Worm (Caenorhabditis elegans) whole organism, young adult: Measurements from ENCODE around the gene F14H8.2.
A peak's percentile ranks its signal among the peaks of the same experiment; 100 is the strongest.

ENCODE experiments used
- B0035.1 ChIP-seq: sonication (generic microtip); optimal IDR thresholded peaks from 2 replicates; lab custom pipeline; 2016; ENCODE audit warnings: missing genetic modification characterization, mild to moderate bottlenecking, missing compliant biosample characterization, missing genotype, missing genetic modification reagents
- C06A6.2 ChIP-seq: fragments of 200-800 bp; sonication (Bioruptor generic); conservative IDR thresholded peaks from 2 replicates; pipeline ENCODE4 v1.3.6; 2022; ENCODE audit warnings: missing genetic modification characterization, missing compliant biosample characterization
- C17E4.6 ChIP-seq: fragments of 200-800 bp; sonication (Bioruptor generic); IDR thresholded peaks from 2 replicates; pipeline ENCODE4 v1.3.6; 2022; ENCODE audit warnings: missing genetic modification reagents, missing genetic modification characterization, missing compliant biosample characterization
- D2030.7 ChIP-seq: fragments of 200-800 bp; sonication (Bioruptor generic); IDR thresholded peaks from 2 replicates; pipeline ENCODE4 v1.3.6; 2022; ENCODE audit warnings: missing genetic modification reagents, missing genetic modification characterization, missing compliant biosample characterization
- F10E7.11 ChIP-seq: sonication (generic microtip); optimal IDR thresholded peaks from 2 replicates; lab custom pipeline; 2017; ENCODE audit warnings: mild to moderate bottlenecking, missing genetic modification characterization, moderate library complexity, missing compliant biosample characterization
- F33H1.4 ChIP-seq: fragments of 200-800 bp; sonication (Bioruptor generic); IDR thresholded peaks from 2 replicates; pipeline ENCODE4 v1.3.6; 2022; ENCODE audit warnings: missing genetic modification reagents, missing genetic modification characterization, missing compliant biosample characterization
- Y56A3A.18 ChIP-seq: fragments of 200-800 bp; sonication (Bioruptor generic); IDR thresholded peaks from 2 replicates; pipeline ENCODE4 v1.3.6; 2022; ENCODE audit warnings: missing genetic modification reagents, missing genetic modification characterization, missing compliant biosample characterization
- Y79H2A.3 ChIP-seq: fragments of 200-800 bp; sonication (Bioruptor generic); conservative IDR thresholded peaks from 2 replicates; pipeline ENCODE4 v1.3.6; 2022; ENCODE audit warnings: missing genetic modification reagents, missing genetic modification characterization, missing compliant biosample characterization
- Y95B8A.8 ChIP-seq: fragments of 200-800 bp; sonication (Bioruptor generic); IDR thresholded peaks from 2 replicates; pipeline ENCODE4 v1.3.6; 2022; ENCODE audit warnings: missing genetic modification reagents, missing genetic modification characterization, missing compliant biosample characterization
- akir-1 ChIP-seq: fragments of 200-800 bp; sonication (Bioruptor generic); optimal IDR thresholded peaks from 2 replicates; lab custom pipeline; 2018; ENCODE audit warnings: mild to moderate bottlenecking, missing genetic modification characterization, moderate library complexity, missing compliant biosample characterization
- ama-1 ChIP-seq, 3 experiments: fragments of 150-350 bp in 1 of 3; sonication (generic microtip) in 2 of 3; optimal IDR thresholded peaks; 2 replicates each; lab custom pipeline; 2014 to 2018; ENCODE audit warnings: missing biosample characterization in 2 of 3, missing genetic modification characterization in 2 of 3, missing genetic modification reagents in 2 of 3
- atf-7 ChIP-seq: sonication (generic microtip); optimal IDR thresholded peaks from 2 replicates; lab custom pipeline; 2017; ENCODE audit warnings: mild to moderate bottlenecking, missing genetic modification characterization, missing compliant biosample characterization
- cebp-1 ChIP-seq, 2 experiments: fragments of 200-800 bp in 1 of 2; sonication (Bioruptor generic) in 1 of 2; sonication (generic microtip) in 1 of 2; IDR thresholded peaks in 1 of 2; optimal IDR thresholded peaks in 1 of 2; 2 replicates each; pipeline versions ENCODE4 v1.3.6 to Lab custom; 2017 to 2022; ENCODE audit warnings: missing compliant biosample characterization in 2 of 2, missing genetic modification characterization in 2 of 2, mild to moderate bottlenecking in 1 of 2, missing genetic modification reagents in 1 of 2, moderate library complexity in 1 of 2
- ceh-100 ChIP-seq: fragments of 200-800 bp; sonication (Bioruptor generic); IDR thresholded peaks from 2 replicates; pipeline ENCODE4 v1.3.6; 2022; ENCODE audit warnings: missing genetic modification reagents, missing genetic modification characterization, missing compliant biosample characterization
- ceh-27 ChIP-seq: fragments of 200-800 bp; sonication (Bioruptor generic); optimal IDR thresholded peaks from 2 replicates; lab custom pipeline; 2018; ENCODE audit warnings: mild to moderate bottlenecking, missing genetic modification characterization, moderate library complexity, missing compliant biosample characterization
- ceh-40 ChIP-seq: fragments of 200-800 bp; sonication (Bioruptor generic); IDR thresholded peaks from 2 replicates; pipeline ENCODE4 v1.3.6; 2022; ENCODE audit warnings: missing genetic modification characterization, missing compliant biosample characterization
- chd-7 ChIP-seq: sonication (generic microtip); optimal IDR thresholded peaks from 2 replicates; lab custom pipeline; 2016; ENCODE audit warnings: mild to moderate bottlenecking, missing genetic modification characterization, moderate library complexity, missing compliant biosample characterization
- die-1 ChIP-seq: sonication (generic microtip); optimal IDR thresholded peaks from 2 replicates; lab custom pipeline; 2016; ENCODE audit warnings: missing genotype, mild to moderate bottlenecking, missing genetic modification characterization, missing compliant biosample characterization
- dox-1 ChIP-seq: fragments of 200-800 bp; sonication (Bioruptor generic); IDR thresholded peaks from 2 replicates; pipeline ENCODE4 v1.3.6; 2022; ENCODE audit warnings: missing genetic modification reagents, missing genetic modification characterization, missing compliant biosample characterization
- dpl-1 ChIP-seq: fragments of 150-350 bp; optimal IDR thresholded peaks from 2 replicates; lab custom pipeline; 2014; ENCODE audit warnings: missing biosample characterization, missing genetic modification reagents, missing genetic modification characterization
- egl-44 ChIP-seq: fragments of 200-800 bp; sonication (Bioruptor generic); IDR thresholded peaks from 2 replicates; pipeline ENCODE4 v1.3.6; 2022; ENCODE audit warnings: missing genetic modification reagents, missing genetic modification characterization, missing compliant biosample characterization
- egrh-3 ChIP-seq: fragments of 200-800 bp; sonication (Bioruptor generic); IDR thresholded peaks from 2 replicates; pipeline ENCODE4 v1.3.6; 2022; ENCODE audit warnings: missing genetic modification reagents, missing genetic modification characterization, missing compliant biosample characterization
- fkh-3 ChIP-seq: sonication (generic microtip); optimal IDR thresholded peaks from 2 replicates; lab custom pipeline; 2016; ENCODE audit warnings: mild to moderate bottlenecking, missing genetic modification characterization, missing compliant biosample characterization
- lag-1 ChIP-seq: fragments of 200-800 bp; sonication (Bioruptor generic); IDR thresholded peaks from 2 replicates; pipeline ENCODE4 v1.3.6; 2022; ENCODE audit warnings: missing genetic modification reagents, missing genetic modification characterization, missing compliant biosample characterization
- let-607 ChIP-seq, 2 experiments: fragments of 200-800 bp in 1 of 2; sonication (Bioruptor generic) in 1 of 2; sonication (generic microtip) in 1 of 2; optimal IDR thresholded peaks; 2 replicates each; lab custom pipeline; 2016 to 2018; ENCODE audit warnings: mild to moderate bottlenecking in 2 of 2, missing compliant biosample characterization in 2 of 2, missing genetic modification characterization in 2 of 2, moderate library complexity in 2 of 2, missing genotype in 1 of 2
- lin-40 ChIP-seq: sonication (generic microtip); optimal IDR thresholded peaks from 2 replicates; lab custom pipeline; 2016; ENCODE audit warnings: missing genetic modification characterization, mild to moderate bottlenecking, missing compliant biosample characterization, missing genotype, missing genetic modification reagents
- lin-54 ChIP-seq: fragments of 200-800 bp; sonication (Bioruptor generic); optimal IDR thresholded peaks from 2 replicates; lab custom pipeline; 2018; ENCODE audit warnings: mild to moderate bottlenecking, missing genetic modification characterization, missing compliant biosample characterization
- lsl-1 ChIP-seq: fragments of 200-800 bp; sonication (Bioruptor generic); optimal IDR thresholded peaks from 2 replicates; lab custom pipeline; 2018; ENCODE audit warnings: mild to moderate bottlenecking, missing genetic modification characterization, moderate library complexity, missing compliant biosample characterization
- madf-6 ChIP-seq: fragments of 200-800 bp; sonication (Bioruptor generic); IDR thresholded peaks from 2 replicates; pipeline ENCODE4 v1.3.6; 2022; ENCODE audit warnings: missing genetic modification reagents, missing genetic modification characterization, missing compliant biosample characterization
- mcd-1 ChIP-seq: fragments of 200-800 bp; sonication (Bioruptor generic); IDR thresholded peaks from 2 replicates; pipeline ENCODE4 v1.3.6; 2022; ENCODE audit warnings: missing genetic modification reagents, missing genetic modification characterization, missing compliant biosample characterization
- mes-4 ChIP-seq: sonication (generic microtip); optimal IDR thresholded peaks from 2 replicates; lab custom pipeline; 2016; ENCODE audit warnings: missing genotype, missing genetic modification characterization, missing compliant biosample characterization
- nhr-120 ChIP-seq: fragments of 200-800 bp; sonication (Bioruptor generic); IDR thresholded peaks from 2 replicates; pipeline ENCODE4 v1.3.6; 2022; ENCODE audit warnings: missing genetic modification characterization, missing compliant biosample characterization
- snpc-1.3 ChIP-seq: sonication (generic microtip); optimal IDR thresholded peaks from 2 replicates; lab custom pipeline; 2017; ENCODE audit warnings: missing genetic modification characterization, mild to moderate bottlenecking, missing compliant biosample characterization, antibody characterized with exemption, moderate library complexity, missing genotype, missing genetic modification reagents; ENCODE audit not compliant: insufficient read depth
- somi-1 ChIP-seq: fragments of 200-800 bp; sonication (Bioruptor generic); optimal IDR thresholded peaks from 2 replicates; lab custom pipeline; 2018; ENCODE audit warnings: mild to moderate bottlenecking, missing genetic modification characterization, missing compliant biosample characterization
- tlf-1 ChIP-seq: fragments of 200-800 bp; sonication (Bioruptor generic); optimal IDR thresholded peaks from 2 replicates; lab custom pipeline; 2018; ENCODE audit warnings: mild to moderate bottlenecking, missing genetic modification characterization, missing compliant biosample characterization
- unc-130 ChIP-seq: sonication (generic microtip); optimal IDR thresholded peaks from 2 replicates; lab custom pipeline; 2016; ENCODE audit warnings: missing genetic modification reagents, missing genetic modification characterization, missing compliant biosample characterization
- xnd-1 ChIP-seq: sonication (generic microtip); optimal IDR thresholded peaks from 2 replicates; lab custom pipeline; 2016; ENCODE audit warnings: missing genotype, missing genetic modification reagents, missing genetic modification characterization, missing compliant biosample characterization
- zfh-2 ChIP-seq: fragments of 200-800 bp; sonication (Bioruptor generic); conservative IDR thresholded peaks from 2 replicates; pipeline ENCODE4 v1.3.6; 2022; ENCODE audit warnings: missing genetic modification reagents, missing genetic modification characterization, missing compliant biosample characterization
- zim-3 ChIP-seq: sonication (generic microtip); optimal IDR thresholded peaks from 2 replicates; lab custom pipeline; 2017; ENCODE audit warnings: mild to moderate bottlenecking, missing genetic modification characterization, moderate library complexity, missing compliant biosample characterization
- ztf-18 ChIP-seq: sonication (generic microtip); optimal IDR thresholded peaks from 2 replicates; lab custom pipeline; 2016; ENCODE audit warnings: missing genotype, mild to moderate bottlenecking, missing genetic modification characterization, missing compliant biosample characterization

F14H8.2 gene

DNA sequence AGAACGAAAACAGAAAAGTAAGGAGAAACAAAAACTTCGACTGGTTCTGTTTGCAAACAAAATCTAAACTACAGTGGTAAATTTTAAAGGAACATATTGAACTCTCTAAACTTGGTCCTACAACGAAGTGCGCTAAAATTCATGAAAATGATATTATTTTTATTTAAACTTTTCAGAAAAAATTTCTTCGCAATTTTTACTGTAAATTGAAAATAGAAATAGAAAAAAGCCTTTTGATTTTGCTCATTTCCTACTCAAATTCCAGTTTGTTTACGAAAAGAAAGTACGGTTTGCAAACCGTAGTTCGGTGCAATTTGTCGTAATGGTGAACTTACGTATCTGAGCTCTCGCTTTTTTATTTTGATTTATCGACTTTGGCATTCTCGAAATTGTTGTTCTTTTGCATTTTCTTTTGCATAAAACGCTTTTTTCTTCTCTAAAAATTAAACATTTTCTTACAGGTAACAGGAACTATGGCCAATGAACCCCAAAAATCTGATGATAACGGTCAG, 45.8 kb upstream of the F14H8.2 start, which contains the start of gene otub-1 (continued):
- peak; percentile 76 for TF ChIP-seq F33H1.4 (GFP tag; lab: Robert Waterston, UW)
- peak; percentile 72 for TF ChIP-seq xnd-1 (tag; lab: Kevin White, UChicago)
- no peak for TF ChIP-seq die-1 (tag; lab: Kevin White, UChicago)
- TF ChIP-seq ceh-100 = no peak
- TF ChIP-seq snpc-1.3 = no peak
- peak; percentile 42; the same call in 1 of the 2 replicates for TF ChIP-seq D2030.7 (GFP tag; lab: Robert Waterston, UW)
- no peak for TF ChIP-seq C06A6.2 (GFP tag; lab: Robert Waterston, UW)
- TF ChIP-seq B0035.1 (tag; lab: Kevin White, UChicago) = no peak
- no peak for TF ChIP-seq dpl-1 (GFP tag; lab: Kevin White, UChicago)
- TF ChIP-seq lag-1 (GFP tag; lab: Robert Waterston, UW) = no peak
- no peak for TF ChIP-seq mes-4
- no peak for TF ChIP-seq akir-1 (GFP tag; lab: Kevin White, UChicago)
- TF ChIP-seq atf-7 (tag; lab: Kevin White, UChicago) = no peak
- TF ChIP-seq ceh-27 (GFP tag; lab: Kevin White, UChicago) = no peak
- no peak for TF ChIP-seq C17E4.6
- TF ChIP-seq lin-40 (tag; lab: Kevin White, UChicago) = no peak
- TF ChIP-seq unc-130 (GFP tag; lab: Kevin White, UChicago) = peak; percentile 47
- TF ChIP-seq somi-1 (GFP tag; lab: Kevin White, UChicago) = no peak
- TF ChIP-seq let-607 (tag; optimal IDR thresholded peaks at IDR 0.05; lab: Kevin White, UChicago) = no peak
- TF ChIP-seq fkh-3 (tag; lab: Kevin White, UChicago) = no peak
- TF ChIP-seq ama-1 (optimal IDR thresholded peaks at IDR 0.05; lab: Kevin White, UChicago) = no peak
- no peak for TF ChIP-seq ama-1 (GFP tag; optimal IDR thresholded peaks at IDR 0.05; lab: Kevin White, UChicago)
- no peak for TF ChIP-seq nhr-120 (GFP tag; lab: Robert Waterston, UW)
- TF ChIP-seq F10E7.11 (tag; lab: Kevin White, UChicago) = no peak
- no peak for TF ChIP-seq dox-1 (GFP tag; lab: Robert Waterston, UW)
- no peak for TF ChIP-seq Y95B8A.8 (GFP tag; lab: Robert Waterston, UW)
- TF ChIP-seq tlf-1 = no peak
- no peak for TF ChIP-seq lin-54 (GFP tag; lab: Kevin White, UChicago)
- no peak for TF ChIP-seq Y56A3A.18 (GFP tag; lab: Robert Waterston, UW)
- TF ChIP-seq Y79H2A.3 (GFP tag; lab: Robert Waterston, UW) = no peak
- no peak; the same call in none of the 2 replicates for TF ChIP-seq madf-6
- TF ChIP-seq chd-7 (tag; lab: Kevin White, UChicago) = no peak
- peak; percentile 97 for TF ChIP-seq lsl-1 (GFP tag; lab: Kevin White, UChicago)
- TF ChIP-seq ceh-40 (GFP tag; lab: Robert Waterston, UW) = no peak
- TF ChIP-seq zim-3 (tag; lab: Kevin White, UChicago) = no peak

- TF ChIP-seq mcd-1 (GFP tag; lab: Robert Waterston, UW) (peak; percentile 42; the same call in 1 of the 2 replicates), C17E4.6 (no peak), zfh-2 (GFP tag; lab: Robert Waterston, UW) (peak; percentile 89), xnd-1 (tag; lab: Kevin White, UChicago) (no peak), ztf-18 (tag; lab: Kevin White, UChicago) (peak; percentile 84), cebp-1 (GFP tag; IDR thresholded peaks at IDR 0.05; lab: Robert Waterston, UW) (no peak), cebp-1 (tag; optimal IDR thresholded peaks at IDR 0.05; lab: Kevin White, UChicago) (peak; percentile 22), egl-44 (GFP tag; lab: Robert Waterston, UW) (no peak), egrh-3 (GFP tag; lab: Robert Waterston, UW) (0 out of 2 replicates have a peak, but pooled peaks have one; percentile 11), dox-1 (GFP tag; lab: Robert Waterston, UW) (peak; percentile 62)
Observed at ce11 chrV:15065068-15065744, 45.1 kb upstream of the F14H8.2 start, which contains the start of gene C25D7.9. Gene C25D7.9 (plus strand): TSS chrV:15065135.
